Worm (Caenorhabditis elegans): ENCODE data around the gene oac-4.

- TF ChIP-seq F37B4.10 (GFP tag; IDR thresholded peaks at IDR 0.05) (no peak), attf-5 (GFP tag; optimal IDR thresholded peaks at IDR 0.05) (no peak), lir-1 (GFP tag; conservative IDR thresholded peaks at IDR 0.05) (no peak), unc-62 (GFP tag; optimal IDR thresholded peaks at IDR 0.05) (no peak), tbx-9 (tag; optimal IDR thresholded peaks at IDR 0.05; ENCODE audit: borderline replicate concordance) (no peak)
These were observed 42.1 kb upstream of the oac-4 start, which contains the start of gene sdz-7 for ce11 chrII:3877874-3878273.
